Fruit fly (Drosophila melanogaster): ENCODE results near the gene mtgo.
A peak's percentile ranks its signal among the peaks of the same experiment; 100 is the strongest.

Gene mtgo

DNA sequence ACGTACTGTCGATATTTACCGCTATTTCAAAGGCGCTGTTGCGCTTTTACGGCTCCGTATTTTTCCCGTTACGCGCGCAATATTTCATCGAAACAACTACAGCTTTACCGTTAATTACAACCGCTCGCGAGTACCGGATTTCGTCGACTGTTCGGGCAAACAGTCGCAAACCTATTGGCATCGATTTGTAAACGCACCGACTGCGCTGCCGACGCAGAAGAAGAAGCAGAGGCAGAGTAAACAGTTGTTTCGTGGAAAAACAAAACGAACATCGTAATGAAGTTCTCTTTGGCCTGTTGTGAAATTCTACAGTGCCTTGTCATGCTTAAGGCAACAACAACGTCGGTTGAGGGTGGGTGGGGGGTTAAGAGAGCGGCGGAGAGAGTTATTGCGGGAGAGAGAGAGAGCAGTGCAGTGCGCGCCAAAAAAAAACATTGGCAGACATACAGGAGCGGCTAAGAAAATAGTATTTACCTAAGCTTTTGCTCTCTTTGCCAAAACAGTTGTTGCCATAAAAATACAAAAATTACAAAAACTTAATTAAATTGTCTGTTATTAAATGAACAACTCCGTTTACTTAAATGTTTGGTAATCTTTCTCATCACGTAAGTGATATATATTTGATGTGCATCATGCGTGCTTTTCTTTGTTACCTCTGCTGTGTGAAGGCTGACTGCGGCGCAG lies 12.0 kb upstream of the mtgo start, which contains the start of gene CG5953 (continued):
- TF ChIP-seq woc (GFP tag; optimal IDR thresholded peaks at IDR 0.05) (peak; percentile 98), N (GFP tag; optimal IDR thresholded peaks at IDR 0.05) (no peak), Hnf4 (GFP tag; optimal IDR thresholded peaks at IDR 0.05) (peak; percentile 77), brk (GFP tag; optimal IDR thresholded peaks at IDR 0.05) (peak; percentile 86), dmrt93B (GFP tag; optimal IDR thresholded peaks at IDR 0.05) (peak; percentile 97)

DNA sequence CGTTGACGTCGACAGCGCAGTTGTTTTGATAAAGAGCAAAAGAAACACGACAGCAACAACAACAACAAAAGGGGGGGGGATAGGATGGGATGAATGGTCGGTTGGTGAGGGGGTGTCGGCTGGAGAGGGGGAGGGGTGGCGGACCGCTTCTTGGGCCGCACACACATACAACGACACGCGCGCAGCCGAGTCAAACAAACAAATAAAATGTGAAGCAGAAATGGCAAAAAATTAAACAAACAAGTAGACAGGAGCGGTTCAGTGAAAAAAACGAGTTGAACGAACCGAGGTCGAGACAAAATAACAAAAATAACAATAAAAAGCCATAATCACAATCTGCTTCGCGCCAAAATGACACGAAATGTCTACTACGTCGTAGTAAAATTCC lies 11.4 kb upstream of the mtgo start:
- TF ChIP-seq Mio (GFP tag; optimal IDR thresholded peaks at IDR 0.05) (no peak), sage (GFP tag; optimal IDR thresholded peaks at IDR 0.05) (no peak), psq (GFP tag; optimal IDR thresholded peaks at IDR 0.05) (peak; percentile 98), Myc (optimal IDR thresholded peaks at IDR 0.05) (no peak), dl (GFP tag; optimal IDR thresholded peaks at IDR 0.05; ENCODE audit: insufficient read depth in 1 of 2, partially characterized antibody in 2 of 2) (peak; percentile 30 to 49), Abd-B (GFP tag; optimal IDR thresholded peaks at IDR 0.05) (no peak), Dfd (GFP tag; optimal IDR thresholded peaks at IDR 0.05) (no peak), OdsH (GFP tag; optimal IDR thresholded peaks at IDR 0.05) (peak; percentile 49), woc (GFP tag; optimal IDR thresholded peaks at IDR 0.05) (no peak), HLH106 (tag; optimal IDR thresholded peaks at IDR 0.05) (no peak), Vsx2 (GFP tag; optimal IDR thresholded peaks at IDR 0.05; ENCODE audit: partially characterized antibody) (no peak), Hr78 (GFP tag; optimal IDR thresholded peaks at IDR 0.05) (no peak), N (GFP tag; optimal IDR thresholded peaks at IDR 0.05) (no peak), GATAd (GFP tag; optimal IDR thresholded peaks at IDR 0.05) (no peak), CG32264 (GFP tag; optimal IDR thresholded peaks at IDR 0.05) (no peak), tai (GFP tag; optimal IDR thresholded peaks at IDR 0.05) (peak; percentile 79), Jra (GFP tag; optimal IDR thresholded peaks at IDR 0.05) (no peak), ey (GFP tag; optimal IDR thresholded peaks at IDR 0.05) (no peak), foxo (GFP tag; optimal IDR thresholded peaks at IDR 0.05) (no peak), Sp1 (GFP tag; optimal IDR thresholded peaks at IDR 0.05) (no peak), Hnf4 (GFP tag; optimal IDR thresholded peaks at IDR 0.05) (peak; percentile 14), Dif (GFP tag; optimal IDR thresholded peaks at IDR 0.05; ENCODE audit: partially characterized antibody) (peak; percentile 61), dsf (GFP tag; optimal IDR thresholded peaks at IDR 0.05; ENCODE audit: borderline replicate concordance) (no peak), CG9705 (GFP tag; optimal IDR thresholded peaks at IDR 0.05) (no peak), Rel (GFP tag; optimal IDR thresholded peaks at IDR 0.05) (no peak), Rel (tag; optimal IDR thresholded peaks at IDR 0.05) (peak; percentile 59), br (GFP tag; optimal IDR thresholded peaks at IDR 0.05) (no peak), sv (GFP tag; optimal IDR thresholded peaks at IDR 0.05) (no peak), CrebA (GFP tag; optimal IDR thresholded peaks at IDR 0.05; ENCODE audit: borderline replicate concordance) (no peak), rgr (GFP tag; optimal IDR thresholded peaks at IDR 0.05) (no peak), brk (GFP tag; optimal IDR thresholded peaks at IDR 0.05) (no peak), pan (optimal IDR thresholded peaks at IDR 0.05) (no peak), lola (GFP tag; optimal IDR thresholded peaks at IDR 0.05) (no peak), usp (GFP tag; optimal IDR thresholded peaks at IDR 0.05) (no peak), fru (GFP tag; optimal IDR thresholded peaks at IDR 0.05) (no peak), h (GFP tag; optimal IDR thresholded peaks at IDR 0.05) (peak; percentile 25), Hr83 (GFP tag; optimal IDR thresholded peaks at IDR 0.05; ENCODE audit: poor library complexity, severe bottlenecking) (peak; percentile 89), jim (GFP tag; optimal IDR thresholded peaks at IDR 0.05) (peak; percentile 92), dmrt93B (GFP tag; optimal IDR thresholded peaks at IDR 0.05) (no peak)

Measured in whole organism, wandering third instar larva.